Worm (Caenorhabditis elegans) whole organism, L2 larva: ENCODE results near the gene acdh-10.
"Not testable (repeated sequence)": the region's sequence is repeated elsewhere in the genome, so short reads cannot be mapped to it uniquely, and the experiment has no call there.

Experiments
- C34F6.9 ChIP-seq: fragments of 150-350 bp; optimal IDR thresholded peaks from 2 replicates; lab custom pipeline; 2014; ENCODE audit warnings: missing biosample characterization, missing genetic modification characterization
- F13H6.1 ChIP-seq: sonication (generic microtip); optimal IDR thresholded peaks from 2 replicates; lab custom pipeline; 2016; ENCODE audit warnings: missing genetic modification characterization, missing compliant biosample characterization
- ZK546.5 ChIP-seq: sonication (generic microtip); optimal IDR thresholded peaks from 2 replicates; lab custom pipeline; 2017; ENCODE audit warnings: missing biosample characterization, missing genetic modification characterization
- alr-1 ChIP-seq: fragments of 150-350 bp; optimal IDR thresholded peaks from 2 replicates; lab custom pipeline; 2014; ENCODE audit warnings: missing biosample characterization, missing genetic modification characterization
- aly-2 ChIP-seq: fragments of 150-350 bp; optimal IDR thresholded peaks from 2 replicates; lab custom pipeline; 2014; ENCODE audit warnings: missing biosample characterization, missing genetic modification characterization
- ama-1 ChIP-seq: fragments of 150-350 bp; optimal IDR thresholded peaks from 2 replicates; lab custom pipeline; 2018; ENCODE audit warnings: inconsistent platforms
- blmp-1 ChIP-seq: sonication (generic microtip); optimal IDR thresholded peaks from 2 replicates; lab custom pipeline; 2017; ENCODE audit warnings: missing genetic modification characterization, mild to moderate bottlenecking, missing compliant biosample characterization, antibody characterized with exemption, moderate library complexity; ENCODE audit not compliant: insufficient read depth
- ceh-82 ChIP-seq: fragments of 150-350 bp; optimal IDR thresholded peaks from 2 replicates; lab custom pipeline; 2014; ENCODE audit warnings: missing biosample characterization, missing genetic modification characterization
- crh-2 ChIP-seq: sonication (generic microtip); optimal IDR thresholded peaks from 2 replicates; lab custom pipeline; 2017; ENCODE audit warnings: missing biosample characterization, missing genetic modification characterization
- egl-27 ChIP-seq: sonication (generic microtip); optimal IDR thresholded peaks from 3 replicates; lab custom pipeline; 2017; ENCODE audit warnings: missing biosample characterization, missing genetic modification reagents, missing genetic modification characterization
- elt-1 ChIP-seq: fragments of 150-350 bp; optimal IDR thresholded peaks from 2 replicates; lab custom pipeline; 2014; ENCODE audit warnings: missing biosample characterization, missing genetic modification characterization
- elt-3 ChIP-seq: sonication (generic microtip); optimal IDR thresholded peaks from 2 replicates; lab custom pipeline; 2017; ENCODE audit warnings: missing biosample characterization, missing genetic modification characterization
- fos-1 ChIP-seq: fragments of 150-350 bp; optimal IDR thresholded peaks from 2 replicates; lab custom pipeline; 2014; ENCODE audit warnings: missing biosample characterization, missing genetic modification characterization
- gmeb-1 ChIP-seq: fragments of 150-350 bp; optimal IDR thresholded peaks from 2 replicates; lab custom pipeline; 2014; ENCODE audit warnings: missing biosample characterization, missing genetic modification characterization
- lin-13 ChIP-seq: fragments of 150-350 bp; optimal IDR thresholded peaks from 2 replicates; lab custom pipeline; 2014; ENCODE audit warnings: missing biosample characterization, missing genetic modification reagents, missing genetic modification characterization
- lin-39 ChIP-seq: fragments of 150-350 bp; optimal IDR thresholded peaks from 2 replicates; lab custom pipeline; 2014; ENCODE audit warnings: missing biosample characterization, missing genetic modification reagents, missing genetic modification characterization
- lsy-2 ChIP-seq, 2 experiments: fragments of 150-350 bp in 1 of 2; sonication (generic microtip) in 1 of 2; optimal IDR thresholded peaks; 2 replicates each; lab custom pipeline; 2014 to 2017; ENCODE audit warnings: missing biosample characterization in 2 of 2, missing genetic modification characterization in 2 of 2
- mab-5 ChIP-seq: fragments of 150-350 bp; optimal IDR thresholded peaks from 2 replicates; lab custom pipeline; 2014; ENCODE audit warnings: missing biosample characterization, missing genetic modification characterization
- nhr-10 ChIP-seq: sonication (generic microtip); optimal IDR thresholded peaks from 2 replicates; lab custom pipeline; 2017; ENCODE audit warnings: missing biosample characterization, missing genetic modification characterization
- nhr-11 ChIP-seq: fragments of 150-350 bp; optimal IDR thresholded peaks from 2 replicates; lab custom pipeline; 2014; ENCODE audit warnings: missing biosample characterization, missing genetic modification characterization
- nhr-12 ChIP-seq: fragments of 150-350 bp; optimal IDR thresholded peaks from 2 replicates; lab custom pipeline; 2014; ENCODE audit warnings: missing biosample characterization, missing genetic modification characterization
- nhr-129 ChIP-seq: fragments of 150-350 bp; optimal IDR thresholded peaks from 2 replicates; lab custom pipeline; 2014; ENCODE audit warnings: missing biosample characterization, missing genetic modification characterization
- nhr-237 ChIP-seq: fragments of 150-350 bp; optimal IDR thresholded peaks from 2 replicates; lab custom pipeline; 2014; ENCODE audit warnings: missing biosample characterization, missing genetic modification characterization
- nhr-25 ChIP-seq: fragments of 150-350 bp; sonication (generic microtip); optimal IDR thresholded peaks from 3 replicates; lab custom pipeline; 2014; ENCODE audit warnings: missing biosample characterization, missing genetic modification characterization
- nhr-6 ChIP-seq: fragments of 150-350 bp; optimal IDR thresholded peaks from 2 replicates; lab custom pipeline; 2014; ENCODE audit warnings: missing biosample characterization, missing genetic modification characterization
- sma-3 ChIP-seq: sonication (generic microtip); optimal IDR thresholded peaks from 2 replicates; lab custom pipeline; 2016; ENCODE audit warnings: missing genetic modification reagents, missing genetic modification characterization, missing compliant biosample characterization
- sma-9 ChIP-seq, 2 experiments: fragments of 150-350 bp in 1 of 2; sonication (generic microtip) in 1 of 2; optimal IDR thresholded peaks; 2 replicates each; lab custom pipeline; 2014 to 2016; ENCODE audit warnings: missing genetic modification characterization in 2 of 2, mild to moderate bottlenecking in 1 of 2, missing biosample characterization in 1 of 2, missing compliant biosample characterization in 1 of 2, missing genetic modification reagents in 1 of 2, moderate library complexity in 1 of 2
- unc-55 ChIP-seq: fragments of 150-350 bp; sonication (generic microtip); optimal IDR thresholded peaks from 3 replicates; lab custom pipeline; 2014; ENCODE audit warnings: missing biosample characterization, missing genetic modification reagents, missing genetic modification characterization
- zag-1 ChIP-seq: fragments of 150-350 bp; optimal IDR thresholded peaks from 2 replicates; lab custom pipeline; 2014; ENCODE audit warnings: missing biosample characterization, missing genetic modification characterization
- ztf-1 ChIP-seq: fragments of 200-800 bp; sonication (Bioruptor generic); conservative IDR thresholded peaks from 2 replicates; pipeline ENCODE4 v1.3.6; 2022; ENCODE audit warnings: missing genetic modification characterization, missing compliant biosample characterization
- ztf-11 ChIP-seq: sonication (generic microtip); optimal IDR thresholded peaks from 2 replicates; lab custom pipeline; 2017; ENCODE audit warnings: missing biosample characterization, missing genetic modification characterization
- ztf-4 ChIP-seq: fragments of 150-350 bp; optimal IDR thresholded peaks from 2 replicates; lab custom pipeline; 2014; ENCODE audit warnings: missing biosample characterization, missing genetic modification characterization

Gene acdh-10

ce11 chrX:17214803-17215202, at the start of gene acdh-10:
acdh-10 (minus strand) TSS chrX:17214903.
- no peak for TF ChIP-seq ztf-4 (tag; lab: Kevin White, UChicago)
- TF ChIP-seq nhr-25 (tag; lab: Kevin White, UChicago): no peak
- TF ChIP-seq sma-9 (GFP tag; optimal IDR thresholded peaks at IDR 0.05; lab: Kevin White, UChicago): no peak
- no peak for TF ChIP-seq sma-9 (tag; optimal IDR thresholded peaks at IDR 0.05; lab: Kevin White, UChicago)
- TF ChIP-seq ZK546.5: no peak
- TF ChIP-seq F13H6.1 (tag; lab: Kevin White, UChicago): no peak
- TF ChIP-seq nhr-11 (tag; lab: Kevin White, UChicago): no peak
- no peak for TF ChIP-seq elt-1 (tag; lab: Kevin White, UChicago)
- no peak for TF ChIP-seq unc-55 (GFP tag; lab: Kevin White, UChicago)
- TF ChIP-seq zag-1 (tag; lab: Kevin White, UChicago): no peak
- no peak for TF ChIP-seq aly-2
- TF ChIP-seq nhr-12: no peak
- TF ChIP-seq alr-1 (tag; lab: Kevin White, UChicago): no peak
- no peak for TF ChIP-seq ztf-1 (GFP tag; lab: Robert Waterston, UW)
- TF ChIP-seq C34F6.9 (tag; lab: Kevin White, UChicago): no peak

- TF ChIP-seq sma-3 (GFP tag; lab: Kevin White, UChicago): peak; percentile 41
- no peak for TF ChIP-seq egl-27 (tag; lab: Kevin White, UChicago)
- TF ChIP-seq crh-2 (tag; lab: Kevin White, UChicago): peak; percentile 23
- TF ChIP-seq fos-1 (tag; lab: Kevin White, UChicago): peak; percentile 93
- peak; percentile 1 for TF ChIP-seq gmeb-1 (tag; lab: Kevin White, UChicago)
- peak; percentile 89 for TF ChIP-seq sma-9 (GFP tag; optimal IDR thresholded peaks at IDR 0.05; lab: Kevin White, UChicago)
- TF ChIP-seq sma-9 (tag; optimal IDR thresholded peaks at IDR 0.05; lab: Kevin White, UChicago): no peak
- TF ChIP-seq lin-13 (GFP tag; lab: Kevin White, UChicago): no peak
- no peak for TF ChIP-seq nhr-10 (tag; lab: Kevin White, UChicago)
Observed at ce11 chrX:17256769-17257168, 42.1 kb upstream of the acdh-10 start, which contains the start of gene Y40C7B.4. Y40C7B.4 (minus strand) TSS chrX:17256787.

ce11 chrX:17255750-17256149, 41.0 kb upstream of the acdh-10 start:
- TF ChIP-seq sma-9 (GFP tag; optimal IDR thresholded peaks at IDR 0.05; lab: Kevin White, UChicago) (peak; percentile 10), fos-1 (tag; lab: Kevin White, UChicago) (peak; percentile 63)
- not testable (repeated sequence) for TF ChIP-seq sma-9 (tag; optimal IDR thresholded peaks at IDR 0.05; lab: Kevin White, UChicago)

ce11 chrX:17247260-17247659, 32.6 kb upstream of the acdh-10 start:
- TF ChIP-seq ama-1 (lab: Kevin White, UChicago) (no peak), nhr-129 (tag; lab: Kevin White, UChicago) (no peak), fos-1 (tag; lab: Kevin White, UChicago) (peak; percentile 14), aly-2 (no peak), lin-13 (GFP tag; lab: Kevin White, UChicago) (no peak), mab-5 (tag; lab: Kevin White, UChicago) (no peak), ztf-1 (GFP tag; lab: Robert Waterston, UW) (no peak)

ce11 chrX:17243053-17243452, 28.4 kb upstream of the acdh-10 start, which contains the start of gene T25G12.13:
T25G12.13 (plus strand) TSS chrX:17243353.
- TF ChIP-seq F13H6.1 (tag; lab: Kevin White, UChicago) (no peak), nhr-12 (no peak), sma-9 (GFP tag; optimal IDR thresholded peaks at IDR 0.05; lab: Kevin White, UChicago) (no peak), sma-9 (tag; optimal IDR thresholded peaks at IDR 0.05; lab: Kevin White, UChicago) (no peak), blmp-1 (tag; lab: Kevin White, UChicago) (no peak), fos-1 (tag; lab: Kevin White, UChicago) (no peak), elt-3 (no peak), ztf-11 (tag; lab: Kevin White, UChicago) (no peak), lsy-2 (tag; optimal IDR thresholded peaks at IDR 0.05; lab: Kevin White, UChicago) (no peak), aly-2 (no peak), egl-27 (tag; lab: Kevin White, UChicago) (no peak), nhr-11 (tag; lab: Kevin White, UChicago) (no peak), lin-13 (GFP tag; lab: Kevin White, UChicago) (no peak), lin-39 (no peak), nhr-25 (tag; lab: Kevin White, UChicago) (no peak), ZK546.5 (no peak), ceh-82 (tag; lab: Kevin White, UChicago) (no peak), nhr-129 (tag; lab: Kevin White, UChicago) (no peak), nhr-237 (no peak), nhr-6 (no peak)
